Fruit fly (Drosophila melanogaster): ENCODE data around the gene Sec16.
A peak's percentile ranks its signal among the peaks of the same experiment; 100 is the strongest.

Gene Sec16

dm6 chrX:12591223-12592120 is 4.4 kb upstream of the Sec16 start (continued):
- TF ChIP-seq cg (GFP tag; optimal IDR thresholded peaks at IDR 0.05), result peak; percentile 96
- TF ChIP-seq prd (optimal IDR thresholded peaks at IDR 0.05), result no peak
- no peak; the same call in 2 of the 3 replicates for TF ChIP-seq prd (GFP tag; IDR thresholded peaks at IDR 0.05)
- TF ChIP-seq Stat92E (GFP tag; optimal IDR thresholded peaks at IDR 0.05), result no peak
- TF ChIP-seq Deaf1 (tag; optimal IDR thresholded peaks at IDR 0.05), result no peak
- no peak for TF ChIP-seq CG16779 (GFP tag; IDR thresholded peaks at IDR 0.05)
- no peak for TF ChIP-seq CG15073 (GFP tag; optimal IDR thresholded peaks at IDR 0.05)
- TF ChIP-seq pum (GFP tag; optimal IDR thresholded peaks at IDR 0.05), result no peak
- TF ChIP-seq CG10543 (GFP tag; optimal IDR thresholded peaks at IDR 0.05), result peak; percentile 52
- TF ChIP-seq exex (tag; optimal IDR thresholded peaks at IDR 0.05), result no peak
- no peak for TF ChIP-seq CG2199 (GFP tag; IDR thresholded peaks at IDR 0.05)
- TF ChIP-seq gsb (GFP tag; IDR thresholded peaks at IDR 0.05), result no peak
- TF ChIP-seq stc (GFP tag; IDR thresholded peaks at IDR 0.05), result no peak
- no peak for TF ChIP-seq CG2129 (GFP tag; IDR thresholded peaks at IDR 0.05; ENCODE audit: partially characterized antibody)
- TF ChIP-seq mld (GFP tag; IDR thresholded peaks at IDR 0.05; ENCODE audit: partially characterized antibody), result no peak
- TF ChIP-seq sens-2 (GFP tag; IDR thresholded peaks at IDR 0.05), result no peak
- TF ChIP-seq Hr39 (optimal IDR thresholded peaks at IDR 0.05), result no peak
- no peak for TF ChIP-seq ara (GFP tag; IDR thresholded peaks at IDR 0.05)
- peak; percentile 31 for TF ChIP-seq Asciz (GFP tag; optimal IDR thresholded peaks at IDR 0.05)
- no peak for TF ChIP-seq slp2 (GFP tag; optimal IDR thresholded peaks at IDR 0.05)
- TF ChIP-seq Bdp1 (GFP tag; optimal IDR thresholded peaks at IDR 0.05), result peak; percentile 46
- TF ChIP-seq da (GFP tag; optimal IDR thresholded peaks at IDR 0.05), result no peak
- peak; percentile 39 for TF ChIP-seq CG8388 (GFP tag; optimal IDR thresholded peaks at IDR 0.05)
- TF ChIP-seq NfI (GFP tag; optimal IDR thresholded peaks at IDR 0.05), result peak; percentile 16
- peak; percentile 42; the same call in 1 of the 2 replicates for TF ChIP-seq CG32532 (GFP tag; IDR thresholded peaks at IDR 0.05)
- TF ChIP-seq CG6175 (GFP tag; IDR thresholded peaks at IDR 0.05), result no peak
- no peak for TF ChIP-seq CG9215 (GFP tag; IDR thresholded peaks at IDR 0.05)
- TF ChIP-seq dimm (GFP tag; IDR thresholded peaks at IDR 0.05), result no peak
- TF ChIP-seq Trl (optimal IDR thresholded peaks at IDR 0.05), result no peak
- peak; percentile 43 for TF ChIP-seq Trl (GFP tag; optimal IDR thresholded peaks at IDR 0.05)
- TF ChIP-seq Dip2 (GFP tag; IDR thresholded peaks at IDR 0.05), result no peak
- TF ChIP-seq Sry-δ (GFP tag; optimal IDR thresholded peaks at IDR 0.05), result no peak
- no peak for TF ChIP-seq tap (tag; optimal IDR thresholded peaks at IDR 0.05)
- peak; percentile 26 for TF ChIP-seq CG12942 (GFP tag; optimal IDR thresholded peaks at IDR 0.05)
- peak; percentile 77 for TF ChIP-seq row (GFP tag; IDR thresholded peaks at IDR 0.05)
- peak; percentile 45 for TF ChIP-seq nerfin-1 (tag; optimal IDR thresholded peaks at IDR 0.05)
- no peak for TF ChIP-seq HLH4C (GFP tag; IDR thresholded peaks at IDR 0.05; ENCODE audit: partially characterized antibody)
- TF ChIP-seq bbx (GFP tag; IDR thresholded peaks at IDR 0.05; ENCODE audit: partially characterized antibody), result no peak
- no peak for TF ChIP-seq CG14965 (GFP tag; optimal IDR thresholded peaks at IDR 0.05; ENCODE audit: borderline replicate concordance)
- TF ChIP-seq CG12219 (GFP tag; optimal IDR thresholded peaks at IDR 0.05), result peak; percentile 34
- TF ChIP-seq CG17829 (tag; optimal IDR thresholded peaks at IDR 0.05), result peak; percentile 47
- peak; percentile 63 for TF ChIP-seq phol (tag; optimal IDR thresholded peaks at IDR 0.05)
- TF ChIP-seq klu (GFP tag; IDR thresholded peaks at IDR 0.05), result no peak
- TF ChIP-seq CG7372 (GFP tag; IDR thresholded peaks at IDR 0.05), result no peak
- TF ChIP-seq Atf3 (GFP tag; optimal IDR thresholded peaks at IDR 0.05), result peak; percentile 43
- no peak for TF ChIP-seq CG12744 (GFP tag; optimal IDR thresholded peaks at IDR 0.05)
- TF ChIP-seq sd (tag; optimal IDR thresholded peaks at IDR 0.05), result peak; percentile 50
- TF ChIP-seq CG4854 (GFP tag; optimal IDR thresholded peaks at IDR 0.05), result no peak
- no peak for TF ChIP-seq ERR (GFP tag; optimal IDR thresholded peaks at IDR 0.05)
- TF ChIP-seq Gsc (GFP tag; IDR thresholded peaks at IDR 0.05), result no peak
